Worm (Caenorhabditis elegans) whole organism, early embryonic: ENCODE data around the gene Y51H7C.12.

Experiments
- B0310.2 ChIP-seq: sonication (generic microtip); optimal IDR thresholded peaks from 2 replicates; lab custom pipeline; 2016; ENCODE audit warnings: mild to moderate bottlenecking, missing genetic modification characterization, missing compliant biosample characterization
- aly-1 ChIP-seq: sonication (generic microtip); optimal IDR thresholded peaks from 2 replicates; lab custom pipeline; 2016; ENCODE audit warnings: missing genetic modification characterization, missing compliant biosample characterization
- ama-1 ChIP-seq: fragments of 150-350 bp; optimal IDR thresholded peaks from 2 replicates; lab custom pipeline; 2014
- ceh-13 ChIP-seq: fragments of 200-800 bp; sonication (Bioruptor generic); optimal IDR thresholded peaks from 2 replicates; lab custom pipeline; 2018; ENCODE audit warnings: mild to moderate bottlenecking, missing genetic modification characterization, missing compliant biosample characterization
- ceh-36 ChIP-seq: sonication (generic microtip); optimal IDR thresholded peaks from 2 replicates; lab custom pipeline; 2016; ENCODE audit warnings: missing genetic modification characterization, inconsistent platforms, missing compliant biosample characterization
- ets-7 ChIP-seq: sonication (generic microtip); optimal IDR thresholded peaks from 2 replicates; lab custom pipeline; 2016; ENCODE audit warnings: missing genotype, missing genetic modification characterization, missing compliant biosample characterization
- flt-1 ChIP-seq: fragments of 200-800 bp; sonication (Bioruptor generic); IDR thresholded peaks from 2 replicates; pipeline ENCODE4 v1.3.6; 2022; ENCODE audit warnings: missing genetic modification characterization, missing compliant biosample characterization
- hmbx-1 ChIP-seq: sonication (generic microtip); optimal IDR thresholded peaks from 2 replicates; lab custom pipeline; 2016; ENCODE audit warnings: mild to moderate bottlenecking, missing genetic modification characterization, missing compliant biosample characterization
- hmg-4 ChIP-seq: fragments of 200-800 bp; sonication (Bioruptor generic); optimal IDR thresholded peaks from 2 replicates; lab custom pipeline; 2018; ENCODE audit warnings: mild to moderate bottlenecking, missing genetic modification characterization, missing compliant biosample characterization
- hnd-1 ChIP-seq: sonication (generic microtip); optimal IDR thresholded peaks from 2 replicates; lab custom pipeline; 2016; ENCODE audit warnings: missing genetic modification characterization, missing compliant biosample characterization
- pes-1 ChIP-seq: fragments of 200-800 bp; sonication (Bioruptor generic); IDR thresholded peaks from 2 replicates; pipeline ENCODE4 v1.3.6; 2022; ENCODE audit warnings: missing genetic modification reagents, missing genetic modification characterization, missing compliant biosample characterization
- scrt-1 ChIP-seq: fragments of 200-800 bp; sonication (Bioruptor generic); IDR thresholded peaks from 2 replicates; pipeline ENCODE4 v1.3.6; 2022; ENCODE audit warnings: missing genetic modification characterization, missing compliant biosample characterization
- tbx-11 ChIP-seq: fragments of 200-800 bp; sonication (Bioruptor generic); IDR thresholded peaks from 2 replicates; pipeline ENCODE4 v1.3.6; 2022; ENCODE audit warnings: missing genetic modification characterization, missing compliant biosample characterization
- tbx-37 ChIP-seq: fragments of 200-800 bp; sonication (Bioruptor generic); conservative IDR thresholded peaks from 2 replicates; pipeline ENCODE4 v1.3.6; 2022; ENCODE audit warnings: missing genetic modification reagents, missing genetic modification characterization, missing compliant biosample characterization

ce11 chrII:1477295-1477694 lies 30.7 kb upstream of the Y51H7C.12 start:
- no peak for TF ChIP-seq ets-7 (tag; lab: Kevin White, UChicago)
- no peak for TF ChIP-seq flt-1 (GFP tag; lab: Robert Waterston, UW)
- TF ChIP-seq scrt-1, result no peak
- TF ChIP-seq B0310.2 (tag; lab: Kevin White, UChicago), result no peak
- no peak for TF ChIP-seq tbx-37 (GFP tag; lab: Robert Waterston, UW)
- TF ChIP-seq ama-1 (lab: Kevin White, UChicago), result no peak
- no peak for TF ChIP-seq hmbx-1 (tag; lab: Kevin White, UChicago)
- no peak for TF ChIP-seq aly-1 (tag; lab: Kevin White, UChicago)
- TF ChIP-seq pes-1 (GFP tag; lab: Robert Waterston, UW), result no peak
- TF ChIP-seq hnd-1, result no peak
- TF ChIP-seq hmg-4, result no peak
- TF ChIP-seq ceh-36, result no peak
- no peak for TF ChIP-seq ceh-13 (GFP tag; lab: Kevin White, UChicago)
- TF ChIP-seq tbx-11 (GFP tag; lab: Robert Waterston, UW), result no peak
